Fruit fly (Drosophila melanogaster): Measurements from ENCODE around the gene cav.

The cav gene

dm6 chr3R:24261380-24262021, 40.6 kb downstream of the cav start (continued):
- TF ChIP-seq Ets96B (tag; optimal IDR thresholded peaks at IDR 0.05) (peak; percentile 66), CG1621 (tag; optimal IDR thresholded peaks at IDR 0.05) (peak; percentile 2), Smox (GFP tag; optimal IDR thresholded peaks at IDR 0.05) (no peak), CG6792 (GFP tag; optimal IDR thresholded peaks at IDR 0.05) (no peak), esn (GFP tag; optimal IDR thresholded peaks at IDR 0.05) (no peak), CG15336 (GFP tag; IDR thresholded peaks at IDR 0.05) (peak; percentile 55), OdsH (GFP tag; optimal IDR thresholded peaks at IDR 0.05) (peak; percentile 60), CG11294 (GFP tag; IDR thresholded peaks at IDR 0.05) (0 out of 2 replicates have a peak, but pooled peaks have one; percentile 21), CG10631 (GFP tag; optimal IDR thresholded peaks at IDR 0.05) (peak; percentile 75), CG4318 (GFP tag; optimal IDR thresholded peaks at IDR 0.05) (peak; percentile 43), CG31627 (GFP tag; optimal IDR thresholded peaks at IDR 0.05) (no peak), Eip75B (GFP tag; optimal IDR thresholded peaks at IDR 0.05) (peak; percentile 62), salr (GFP tag; optimal IDR thresholded peaks at IDR 0.05) (peak in 1 of 2 experiments; percentile 58), CG10669 (GFP tag; optimal IDR thresholded peaks at IDR 0.05) (peak; percentile 51), fkh (GFP tag; optimal IDR thresholded peaks at IDR 0.05) (no peak), CG6276 (GFP tag; optimal IDR thresholded peaks at IDR 0.05) (peak; percentile 52), CG6808 (GFP tag; optimal IDR thresholded peaks at IDR 0.05) (peak; percentile 51), CG11762 (GFP tag; optimal IDR thresholded peaks at IDR 0.05; ENCODE audit: insufficient read depth) (peak; percentile 15), Sox14 (GFP tag; optimal IDR thresholded peaks at IDR 0.05) (peak; percentile 73), fd59A (GFP tag; optimal IDR thresholded peaks at IDR 0.05) (peak; percentile 32), CG8632 (GFP tag; optimal IDR thresholded peaks at IDR 0.05) (no peak), CG3919 (GFP tag; optimal IDR thresholded peaks at IDR 0.05) (peak; percentile 67), Hr39 (GFP tag; optimal IDR thresholded peaks at IDR 0.05) (no peak), CG8119 (GFP tag; IDR thresholded peaks at IDR 0.05) (peak; percentile 48; the same call in 2 of the 3 replicates), Met (GFP tag; optimal IDR thresholded peaks at IDR 0.05) (no peak), spab (GFP tag; optimal IDR thresholded peaks at IDR 0.05) (peak; percentile 32), CG8319 (GFP tag; optimal IDR thresholded peaks at IDR 0.05) (no peak), Gug (GFP tag; IDR thresholded peaks at IDR 0.05) (peak; percentile 51), lz (GFP tag; optimal IDR thresholded peaks at IDR 0.05) (no peak), net (GFP tag; optimal IDR thresholded peaks at IDR 0.05) (peak; percentile 28), CG6854 (GFP tag; optimal IDR thresholded peaks at IDR 0.05) (no peak), CG7368 (GFP tag; optimal IDR thresholded peaks at IDR 0.05) (no peak)

dm6 chr3R:24262923-24263322, 42.0 kb downstream of the cav start:
- TF ChIP-seq fd59A (GFP tag; optimal IDR thresholded peaks at IDR 0.05) = no peak
- peak; percentile 48 for TF ChIP-seq vri (GFP tag; optimal IDR thresholded peaks at IDR 0.05)
- TF ChIP-seq Eip78C (GFP tag) = no peak
- no peak for TF ChIP-seq CG15336 (GFP tag; IDR thresholded peaks at IDR 0.05)
- peak; percentile 33 for TF ChIP-seq Eip93F (GFP tag; optimal IDR thresholded peaks at IDR 0.05)
- no peak for TF ChIP-seq Sox102F (GFP tag; optimal IDR thresholded peaks at IDR 0.05)

DNA sequence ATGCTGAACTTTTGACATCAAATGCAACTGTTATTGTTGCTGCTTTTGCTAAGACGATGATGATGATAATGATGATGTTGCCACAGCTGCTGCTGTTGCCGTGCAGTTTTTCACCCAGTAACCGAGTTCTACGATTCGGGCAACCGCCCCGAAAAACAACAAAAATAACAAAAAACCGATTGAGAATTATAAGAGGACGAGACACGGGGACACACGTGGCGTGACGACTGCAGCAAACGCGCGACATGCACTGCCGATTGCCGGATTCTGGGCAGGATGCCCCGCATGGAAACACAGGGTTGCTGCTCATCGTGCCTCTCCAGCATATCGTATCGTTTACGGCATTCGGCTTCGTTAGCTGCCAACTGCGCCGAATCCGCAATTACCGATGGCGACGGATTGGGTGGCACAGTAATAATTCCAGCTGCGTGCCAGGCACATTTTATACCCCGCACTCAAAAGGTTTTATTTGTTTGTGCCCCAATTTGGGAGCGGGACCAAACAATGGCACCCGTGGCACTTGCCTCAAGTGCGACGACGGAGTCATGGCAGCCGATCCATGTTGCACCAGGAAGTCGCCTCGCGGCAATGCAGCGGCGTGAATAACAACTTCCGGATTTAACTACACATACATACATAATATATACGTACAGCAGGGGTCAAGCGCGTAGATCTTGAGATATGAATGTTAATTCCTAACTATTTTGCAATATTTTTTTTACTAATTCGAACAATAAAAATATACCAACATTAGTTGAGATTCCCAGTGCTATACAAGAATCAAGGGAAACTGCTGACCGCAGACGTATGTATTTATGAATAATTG, 42.9 kb downstream of the cav start:
- no peak for TF ChIP-seq Eip93F (GFP tag; optimal IDR thresholded peaks at IDR 0.05)
- TF ChIP-seq Hr38 (GFP tag; optimal IDR thresholded peaks at IDR 0.05) = no peak
- peak; percentile 22 for TF ChIP-seq CG11762 (GFP tag; optimal IDR thresholded peaks at IDR 0.05; ENCODE audit: insufficient read depth)
- no peak for TF ChIP-seq spab (GFP tag; optimal IDR thresholded peaks at IDR 0.05)
- TF ChIP-seq CG6163 (GFP tag; IDR thresholded peaks at IDR 0.05) = no peak
- TF ChIP-seq CG6792 (GFP tag; optimal IDR thresholded peaks at IDR 0.05) = no peak
- no peak for TF ChIP-seq Sox102F (GFP tag; optimal IDR thresholded peaks at IDR 0.05)
- no peak for TF ChIP-seq vri (GFP tag; optimal IDR thresholded peaks at IDR 0.05)
- TF ChIP-seq eg (GFP tag; IDR thresholded peaks at IDR 0.05) = 0 out of 3 replicates have a peak, but pooled peaks have one; percentile 28
- TF ChIP-seq CG4318 (GFP tag; optimal IDR thresholded peaks at IDR 0.05) = no peak
- TF ChIP-seq Blimp-1 (GFP tag; optimal IDR thresholded peaks at IDR 0.05) = no peak
- TF ChIP-seq OdsH (GFP tag; optimal IDR thresholded peaks at IDR 0.05) = peak; percentile 20
- no peak for TF ChIP-seq Gug (GFP tag; IDR thresholded peaks at IDR 0.05)
- TF ChIP-seq CG31627 (GFP tag; optimal IDR thresholded peaks at IDR 0.05) = peak; percentile 26
- TF ChIP-seq Smox (GFP tag; optimal IDR thresholded peaks at IDR 0.05) = no peak
- TF ChIP-seq svp (GFP tag) = peak; percentile 69
- TF ChIP-seq CG8632 (GFP tag; optimal IDR thresholded peaks at IDR 0.05) = no peak
- TF ChIP-seq Sox15 (GFP tag; optimal IDR thresholded peaks at IDR 0.05) = no peak
- TF ChIP-seq topi (GFP tag; optimal IDR thresholded peaks at IDR 0.05) = peak; percentile 16
- peak; percentile 61; the same call in 1 of the 2 replicates for TF ChIP-seq CG15336 (GFP tag; IDR thresholded peaks at IDR 0.05)
- TF ChIP-seq CG3032 (tag; optimal IDR thresholded peaks at IDR 0.05) = no peak
- no peak for TF ChIP-seq Sox14 (GFP tag; optimal IDR thresholded peaks at IDR 0.05)
- TF ChIP-seq CG6808 (GFP tag; optimal IDR thresholded peaks at IDR 0.05) = no peak
- TF ChIP-seq CG3919 (GFP tag; optimal IDR thresholded peaks at IDR 0.05) = no peak
- peak; percentile 27 for TF ChIP-seq CG10631 (GFP tag; optimal IDR thresholded peaks at IDR 0.05)

All from whole organism, prepupa.